Worm (Caenorhabditis elegans) whole organism, young adult: Measurements from ENCODE around the gene metl-6.

Experiments used
- T26A5.8 ChIP-seq: sonication (generic microtip); optimal IDR thresholded peaks from 2 replicates; lab custom pipeline; 2016; ENCODE audit warnings: missing genetic modification characterization, missing compliant biosample characterization
- dpl-1 ChIP-seq: fragments of 150-350 bp; optimal IDR thresholded peaks from 2 replicates; lab custom pipeline; 2014; ENCODE audit warnings: missing biosample characterization, missing genetic modification reagents, missing genetic modification characterization
- mcd-1 ChIP-seq: fragments of 200-800 bp; sonication (Bioruptor generic); IDR thresholded peaks from 2 replicates; pipeline ENCODE4 v1.3.6; 2022; ENCODE audit warnings: missing genetic modification reagents, missing genetic modification characterization, missing compliant biosample characterization
- mxl-1 ChIP-seq: sonication (generic microtip); optimal IDR thresholded peaks from 2 replicates; lab custom pipeline; 2016; ENCODE audit warnings: missing genetic modification characterization, missing compliant biosample characterization
- nfya-1 ChIP-seq: sonication (generic microtip); optimal IDR thresholded peaks from 2 replicates; lab custom pipeline; 2017; ENCODE audit warnings: antibody characterized with exemption, missing compliant biosample characterization, missing genetic modification characterization, borderline replicate concordance; ENCODE audit not compliant: insufficient read depth
- nhr-27 ChIP-seq: fragments of 200-800 bp; sonication (Bioruptor generic); optimal IDR thresholded peaks from 2 replicates; lab custom pipeline; 2018; ENCODE audit warnings: mild to moderate bottlenecking, missing genetic modification characterization, moderate library complexity, missing compliant biosample characterization
- nhr-90 ChIP-seq: sonication (generic microtip); optimal IDR thresholded peaks from 2 replicates; lab custom pipeline; 2016; ENCODE audit warnings: missing genotype, mild to moderate bottlenecking, missing genetic modification characterization, missing compliant biosample characterization
- snpc-3.4 ChIP-seq: sonication (generic microtip); optimal IDR thresholded peaks from 2 replicates; lab custom pipeline; 2017; ENCODE audit warnings: missing genetic modification characterization, mild to moderate bottlenecking, missing compliant biosample characterization, antibody characterized with exemption, moderate library complexity, missing genotype, missing genetic modification reagents
- tbx-9 ChIP-seq: sonication (generic microtip); optimal IDR thresholded peaks from 2 replicates; lab custom pipeline; 2016; ENCODE audit warnings: borderline replicate concordance, missing genetic modification characterization, inconsistent platforms, missing compliant biosample characterization
- ztf-25 ChIP-seq: fragments of 200-800 bp; sonication (Bioruptor generic); IDR thresholded peaks from 2 replicates; pipeline ENCODE4 v1.3.6; 2022; ENCODE audit warnings: missing genetic modification reagents, missing genetic modification characterization, missing compliant biosample characterization

ce11 chrIII:3969133-3969532 lies 47.6 kb upstream of the metl-6 start:
- TF ChIP-seq tbx-9 (no peak), mcd-1 (GFP tag; lab: Robert Waterston, UW) (no peak), nfya-1 (tag; lab: Kevin White, UChicago) (no peak), nhr-27 (tag; lab: Kevin White, UChicago) (no peak), nhr-90 (tag; lab: Kevin White, UChicago) (no peak), T26A5.8 (no peak), snpc-3.4 (tag; lab: Kevin White, UChicago) (no peak), mxl-1 (tag; lab: Kevin White, UChicago) (no peak), ztf-25 (no peak), dpl-1 (GFP tag; lab: Kevin White, UChicago) (no peak)
